Fruit fly (Drosophila melanogaster) whole organism: ENCODE data around the gene CG14715.

Experiments used
- Dll ChIP-seq: fragments of >200 bp; optimal IDR thresholded peaks from 2 replicates; lab custom pipeline; 2017
- EcR ChIP-seq, 2 experiments: fragments of >200 bp; optimal IDR thresholded peaks; 2 replicates each; lab custom pipeline; 2017; ENCODE audit warnings: missing biosample characterization in 2 of 2, missing genetic modification characterization in 2 of 2, missing genetic modification reagents in 2 of 2
- pan ChIP-seq: fragments of >200 bp; optimal IDR thresholded peaks from 2 replicates; lab custom pipeline; 2017
- psq ChIP-seq: fragments of >200 bp; optimal IDR thresholded peaks from 2 replicates; lab custom pipeline; 2017

- TF ChIP-seq psq (lab: Kevin White, UChicago) (no peak), EcR (GFP tag; optimal IDR thresholded peaks at IDR 0.05; lab: Kevin White, UChicago) (no peak), Dll (no peak), pan (no peak)
These were observed 36.4 kb upstream of the CG14715 start for dm6 chr3R:11637586-11637985.
